Worm (Caenorhabditis elegans) whole organism, midembryonic: ENCODE results near the gene H12I13.6.

Experiments
- T22C8.4 ChIP-seq: fragments of 200-800 bp; sonication (Bioruptor generic); IDR thresholded peaks from 2 replicates; pipeline ENCODE4 v1.3.6; 2022; ENCODE audit warnings: missing genetic modification characterization, missing compliant biosample characterization
- cog-1 ChIP-seq: sonication (generic microtip); optimal IDR thresholded peaks from 2 replicates; lab custom pipeline; 2016; ENCODE audit warnings: missing genetic modification characterization, missing compliant biosample characterization
- flt-1 ChIP-seq: fragments of 200-800 bp; sonication (Bioruptor generic); IDR thresholded peaks from 2 replicates; pipeline ENCODE4 v1.3.6; 2022; ENCODE audit warnings: missing genetic modification characterization, missing compliant biosample characterization
- klf-2 ChIP-seq: fragments of 200-800 bp; sonication (Bioruptor generic); conservative IDR thresholded peaks from 2 replicates; pipeline ENCODE4 v1.3.6; 2022; ENCODE audit warnings: missing genetic modification reagents, missing genetic modification characterization, missing compliant biosample characterization
- med-1 ChIP-seq: sonication (generic microtip); optimal IDR thresholded peaks from 2 replicates; lab custom pipeline; 2017; ENCODE audit warnings: missing genetic modification characterization, mild to moderate bottlenecking, missing compliant biosample characterization, antibody characterized with exemption, missing genetic modification reagents; ENCODE audit not compliant: insufficient read depth
- ref-1 ChIP-seq: fragments of 200-800 bp; sonication (Bioruptor generic); conservative IDR thresholded peaks from 2 replicates; pipeline ENCODE4 v1.3.6; 2022; ENCODE audit warnings: missing genetic modification reagents, missing genetic modification characterization, missing compliant biosample characterization
- tab-1 ChIP-seq: fragments of 200-800 bp; sonication (Bioruptor generic); IDR thresholded peaks from 2 replicates; pipeline ENCODE4 v1.3.6; 2022; ENCODE audit warnings: missing genetic modification characterization, missing compliant biosample characterization
- ztf-23 ChIP-seq: fragments of 200-800 bp; sonication (Bioruptor generic); IDR thresholded peaks from 2 replicates; pipeline ENCODE4 v1.3.6; 2022; ENCODE audit warnings: missing genetic modification reagents, missing genetic modification characterization, missing compliant biosample characterization
- ztf-29 ChIP-seq: fragments of 200-800 bp; sonication (Bioruptor generic); IDR thresholded peaks from 2 replicates; pipeline ENCODE4 v1.3.6; 2022; ENCODE audit warnings: missing genetic modification reagents, missing genetic modification characterization, missing compliant biosample characterization

- no peak for TF ChIP-seq klf-2 (GFP tag; lab: Robert Waterston, UW)
- TF ChIP-seq med-1 (GFP tag; lab: Kevin White, UChicago): no peak
- no peak for TF ChIP-seq ref-1
- TF ChIP-seq flt-1: no peak
- TF ChIP-seq cog-1: no peak
- no peak for TF ChIP-seq ztf-29 (GFP tag; lab: Robert Waterston, UW)
- no peak for TF ChIP-seq tab-1
- no peak for TF ChIP-seq ztf-23 (GFP tag; lab: Robert Waterston, UW)
- TF ChIP-seq T22C8.4 (GFP tag; lab: Robert Waterston, UW): no peak
These were observed 42.8 kb downstream of the H12I13.6 start for ce11 chrII:6120548-6120947.
